Fruit fly (Drosophila melanogaster): ENCODE measurements around the gene Fie.

dm6 chr3L:3929968-3930767 is 37.8 kb downstream of the Fie start:
- TF ChIP-seq psq (optimal IDR thresholded peaks at IDR 0.05) = no peak
- no peak for TF ChIP-seq insv (optimal IDR thresholded peaks at IDR 0.05)
- no peak for TF ChIP-seq h (optimal IDR thresholded peaks at IDR 0.05)
- TF ChIP-seq Myc (optimal IDR thresholded peaks at IDR 0.05) = no peak
- no peak for TF ChIP-seq Sin3A (optimal IDR thresholded peaks at IDR 0.05)
- TF ChIP-seq ttk (optimal IDR thresholded peaks at IDR 0.05) = no peak

Data from Kc167 (cell line).